Worm (Caenorhabditis elegans) whole organism, mixed stage, embryonic: ENCODE results near the gene cest-30.

Experiments
- bed-3 ChIP-seq: fragments of 200-800 bp; sonication (Bioruptor generic); optimal IDR thresholded peaks from 3 replicates; lab custom pipeline; 2018; ENCODE audit warnings: mild to moderate bottlenecking, missing genetic modification characterization, moderate library complexity, missing compliant biosample characterization
- blmp-1 ChIP-seq: fragments of 150-350 bp; optimal IDR thresholded peaks from 2 replicates; lab custom pipeline; 2014; ENCODE audit warnings: missing biosample characterization, missing genetic modification characterization
- ceh-83 ChIP-seq: fragments of 200-800 bp; sonication (Bioruptor generic); optimal IDR thresholded peaks from 2 replicates; lab custom pipeline; 2018; ENCODE audit warnings: mild to moderate bottlenecking, missing genetic modification characterization, missing compliant biosample characterization
- elt-3 ChIP-seq: fragments of 150-350 bp; optimal IDR thresholded peaks from 2 replicates; lab custom pipeline; 2014; ENCODE audit warnings: missing biosample characterization, missing genetic modification characterization
- hlh-1 ChIP-seq: fragments of 150-350 bp; optimal IDR thresholded peaks from 2 replicates; lab custom pipeline; 2014; ENCODE audit warnings: missing biosample characterization, missing genetic modification reagents, missing genetic modification characterization
- lin-13 ChIP-seq: fragments of 150-350 bp; optimal IDR thresholded peaks from 2 replicates; lab custom pipeline; 2014; ENCODE audit warnings: missing biosample characterization, missing genetic modification characterization
- lsy-2 ChIP-seq: fragments of 150-350 bp; optimal IDR thresholded peaks from 2 replicates; lab custom pipeline; 2014; ENCODE audit warnings: missing biosample characterization, missing genetic modification characterization
- mls-2 ChIP-seq: sonication (generic microtip); optimal IDR thresholded peaks from 2 replicates; lab custom pipeline; 2016; ENCODE audit warnings: mild to moderate bottlenecking, missing genetic modification characterization, moderate library complexity, missing compliant biosample characterization
- nhr-237 ChIP-seq: fragments of 150-350 bp; optimal IDR thresholded peaks from 2 replicates; lab custom pipeline; 2014; ENCODE audit warnings: missing biosample characterization, missing genetic modification characterization
- pha-4 ChIP-seq: fragments of 150-350 bp; optimal IDR thresholded peaks from 2 replicates; lab custom pipeline; 2018; ENCODE audit warnings: missing biosample characterization, missing genetic modification reagents, missing genetic modification characterization
- snpc-4 ChIP-seq: fragments of 150-350 bp; optimal IDR thresholded peaks from 2 replicates; lab custom pipeline; 2014; ENCODE audit warnings: missing biosample characterization, missing genetic modification characterization
- unc-39 ChIP-seq: fragments of 150-350 bp; optimal IDR thresholded peaks from 2 replicates; lab custom pipeline; 2014; ENCODE audit warnings: missing biosample characterization, missing genetic modification characterization

- TF ChIP-seq nhr-237 (tag; lab: Kevin White, UChicago) (no peak), pha-4 (tag; lab: Kevin White, UChicago) (no peak), snpc-4 (tag; lab: Kevin White, UChicago) (no peak), mls-2 (no peak), hlh-1 (tag; lab: Kevin White, UChicago) (no peak), ceh-83 (GFP tag; lab: Kevin White, UChicago) (no peak), elt-3 (no peak), unc-39 (no peak), lin-13 (no peak), blmp-1 (tag; lab: Kevin White, UChicago) (no peak), bed-3 (GFP tag; lab: Kevin White, UChicago) (no peak), lsy-2 (tag; lab: Kevin White, UChicago) (no peak)
Measured at ce11 chrV:5213674-5214073, 49.2 kb downstream of the cest-30 start.
